Fruit fly (Drosophila melanogaster): ENCODE results near the gene Drsl6.

The Drsl6 gene

dm6 chr3L:3319992-3320732 is 16.1 kb downstream of the Drsl6 start (continued):
- TF ChIP-seq Hsf (GFP tag; optimal IDR thresholded peaks at IDR 0.05) (peak; percentile 14), Dip3 (GFP tag; optimal IDR thresholded peaks at IDR 0.05) (no peak), CG3065 (GFP tag; optimal IDR thresholded peaks at IDR 0.05) (no peak), Med (GFP tag) (peak; percentile 76), Side (GFP tag; optimal IDR thresholded peaks at IDR 0.05) (peak; percentile 7), chm (GFP tag; IDR thresholded peaks at IDR 0.05) (no peak), CG16863 (GFP tag; optimal IDR thresholded peaks at IDR 0.05) (no peak), gem (tag; optimal IDR thresholded peaks at IDR 0.05) (peak; percentile 32), ERR (GFP tag; optimal IDR thresholded peaks at IDR 0.05) (peak; percentile 57), ato (GFP tag; IDR thresholded peaks at IDR 0.05; ENCODE audit: partially characterized antibody) (no peak), otp (GFP tag; IDR thresholded peaks at IDR 0.05) (no peak), HHEX (GFP tag; optimal IDR thresholded peaks at IDR 0.05) (no peak), MTF-1 (GFP tag; optimal IDR thresholded peaks at IDR 0.05; ENCODE audit: borderline replicate concordance) (no peak), D19B (GFP tag; optimal IDR thresholded peaks at IDR 0.05) (no peak), en (GFP tag; optimal IDR thresholded peaks at IDR 0.05) (no peak), CG4424 (GFP tag; optimal IDR thresholded peaks at IDR 0.05) (no peak), Bteb2 (GFP tag; optimal IDR thresholded peaks at IDR 0.05) (no peak), lbe (GFP tag; optimal IDR thresholded peaks at IDR 0.05) (no peak), vfl (GFP tag; optimal IDR thresholded peaks at IDR 0.05) (no peak), sima (GFP tag; optimal IDR thresholded peaks at IDR 0.05) (no peak), gro (GFP tag; optimal IDR thresholded peaks at IDR 0.05) (no peak), H2.0 (GFP tag; IDR thresholded peaks at IDR 0.05) (no peak), h (optimal IDR thresholded peaks at IDR 0.05) (no peak), tx (GFP tag; optimal IDR thresholded peaks at IDR 0.05) (no peak), dimm (GFP tag; IDR thresholded peaks at IDR 0.05) (no peak), Oli (tag; optimal IDR thresholded peaks at IDR 0.05) (no peak), CG32532 (GFP tag; IDR thresholded peaks at IDR 0.05) (peak; percentile 66), Chrac-16 (GFP tag; optimal IDR thresholded peaks at IDR 0.05) (no peak), CHES-1-like (GFP tag; optimal IDR thresholded peaks at IDR 0.05) (no peak), D (optimal IDR thresholded peaks at IDR 0.05) (no peak), D (GFP tag; optimal IDR thresholded peaks at IDR 0.05) (no peak), pros (GFP tag; optimal IDR thresholded peaks at IDR 0.05) (no peak), CG6683 (GFP tag; optimal IDR thresholded peaks at IDR 0.05) (no peak), CG14014 (GFP tag; IDR thresholded peaks at IDR 0.05) (0 out of 2 replicates have a peak, but pooled peaks have one; percentile 47), ssp (GFP tag; IDR thresholded peaks at IDR 0.05) (no peak), jing (GFP tag; optimal IDR thresholded peaks at IDR 0.05) (no peak), dysf (GFP tag; IDR thresholded peaks at IDR 0.05) (peak; percentile 48; the same call in 2 of the 3 replicates), CG1832 (GFP tag; optimal IDR thresholded peaks at IDR 0.05) (no peak), CG2678 (tag; optimal IDR thresholded peaks at IDR 0.05) (peak; percentile 36), E2f1 (GFP tag; IDR thresholded peaks at IDR 0.05) (no peak), CG3726 (GFP tag; IDR thresholded peaks at IDR 0.05) (0 out of 3 replicates have a peak, but pooled peaks have one; percentile 12), CG1647 (GFP tag; optimal IDR thresholded peaks at IDR 0.05) (peak; percentile 17), Hmx (GFP tag; optimal IDR thresholded peaks at IDR 0.05) (no peak), CG13624 (GFP tag; optimal IDR thresholded peaks at IDR 0.05) (no peak), CG10431 (GFP tag; optimal IDR thresholded peaks at IDR 0.05) (no peak), sens-2 (GFP tag; IDR thresholded peaks at IDR 0.05) (no peak), cad (GFP tag; optimal IDR thresholded peaks at IDR 0.05) (no peak), CG7745 (tag; optimal IDR thresholded peaks at IDR 0.05) (no peak), GATAe (GFP tag; conservative IDR thresholded peaks at IDR 0.05) (no peak), CG11696 (GFP tag; IDR thresholded peaks at IDR 0.05) (no peak), HLH54F (GFP tag; optimal IDR thresholded peaks at IDR 0.05) (peak; percentile 38), Hand (GFP tag; optimal IDR thresholded peaks at IDR 0.05) (no peak)

All from whole organism, embryonic.